Worm (Caenorhabditis elegans): ENCODE results near the gene F08G2.5.

ce11 chrII:13833505-13833904, at the start of gene F08G2.5:
- no peak for TF ChIP-seq nhr-237 (tag; optimal IDR thresholded peaks at IDR 0.05)
- TF ChIP-seq nhr-11 (tag; optimal IDR thresholded peaks at IDR 0.05), result no peak
- TF ChIP-seq egl-27 (tag; optimal IDR thresholded peaks at IDR 0.05), result no peak
- TF ChIP-seq unc-62 (GFP tag; optimal IDR thresholded peaks at IDR 0.05), result no peak
- no peak for TF ChIP-seq ceh-82 (tag; optimal IDR thresholded peaks at IDR 0.05)
- TF ChIP-seq snpc-4 (tag; optimal IDR thresholded peaks at IDR 0.05), result no peak
- TF ChIP-seq ama-1 (optimal IDR thresholded peaks at IDR 0.05), result no peak
- TF ChIP-seq ZK546.5 (tag; optimal IDR thresholded peaks at IDR 0.05), result no peak

All from whole organism, L2 larva.